Comparison of ENCODE assay signal across 1 fruit fly cellular context in the genomic region with DNA sequence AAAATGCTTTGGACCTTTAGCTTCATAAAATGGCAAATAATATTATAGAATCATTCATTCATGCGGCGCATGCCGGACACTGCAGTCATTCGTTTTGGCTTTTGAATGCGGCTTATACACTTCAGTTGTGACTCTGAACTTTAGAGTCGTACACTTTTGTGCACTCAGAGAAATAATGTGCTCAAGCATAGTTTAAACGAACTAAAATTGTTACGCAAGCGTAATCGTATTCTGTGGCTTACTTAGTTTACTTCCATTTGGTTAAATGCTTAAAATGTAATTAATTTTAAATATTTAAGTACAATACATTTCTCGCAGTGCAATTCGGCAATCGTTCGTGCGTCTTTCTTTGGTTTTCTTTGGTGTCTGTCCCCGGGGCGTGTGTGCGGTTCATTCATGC.
TF ChIP-seq lines count a peak whose summit lies in the region.

No protein-coding gene starts in this region.

TF ChIP-seq in whole organism, embryonic, 481 proteins besides CTCF, POLR2A, EP300 and RAD21 (continued from another document and continues in another):
- TF ChIP-seq ara (GFP tag; IDR thresholded peaks at IDR 0.05; lab: Robert Waterston, UW) (peak; percentile 38; the same call in 1 of the 2 replicates), sisA (GFP tag; IDR thresholded peaks at IDR 0.05; lab: Robert Waterston, UW) (peak; percentile 53; the same call in 1 of the 2 replicates), CG11456 (GFP tag; IDR thresholded peaks at IDR 0.05; lab: Robert Waterston, UW) (0 out of 3 replicates have a peak, but pooled peaks have one; percentile 45), CG18764 (GFP tag; optimal IDR thresholded peaks at IDR 0.05; lab: Kevin White, UChicago) (no peak), CG11247 (GFP tag; IDR thresholded peaks at IDR 0.05; lab: Robert Waterston, UW) (peak; percentile 48; the same call in 1 of the 2 replicates), ham (GFP tag; IDR thresholded peaks at IDR 0.05; lab: Robert Waterston, UW) (no peak), CG11398 (GFP tag; optimal IDR thresholded peaks at IDR 0.05; lab: Kevin White, UChicago) (no peak), Dip2 (GFP tag; IDR thresholded peaks at IDR 0.05; lab: Robert Waterston, UW) (no peak), bbx (GFP tag; IDR thresholded peaks at IDR 0.05; lab: Robert Waterston, UW; ENCODE audit: partially characterized antibody) (no peak), Vsx1 (GFP tag; optimal IDR thresholded peaks at IDR 0.05; lab: Kevin White, UChicago) (no peak), CG12391 (tag; optimal IDR thresholded peaks at IDR 0.05; lab: Kevin White, UChicago) (peak; percentile 40), pan (optimal IDR thresholded peaks at IDR 0.05; lab: Kevin White, UChicago) (no peak), pan (GFP tag; optimal IDR thresholded peaks at IDR 0.05 in 1 of 2, IDR thresholded peaks at IDR 0.05 in 1 of 2) (peak in 1 of 2 experiments; percentile 58), HLH54F (GFP tag; optimal IDR thresholded peaks at IDR 0.05; lab: Kevin White, UChicago) (no peak), CG6791 (GFP tag; IDR thresholded peaks at IDR 0.05; lab: Robert Waterston, UW; ENCODE audit: partially characterized antibody) (no peak), mld (GFP tag; IDR thresholded peaks at IDR 0.05; lab: Robert Waterston, UW; ENCODE audit: partially characterized antibody) (no peak), nmo (GFP tag; optimal IDR thresholded peaks at IDR 0.05; lab: Kevin White, UChicago) (peak; percentile 39), CG9215 (GFP tag; IDR thresholded peaks at IDR 0.05; lab: Robert Waterston, UW) (peak; percentile 36; the same call in 1 of the 2 replicates), ac (GFP tag; optimal IDR thresholded peaks at IDR 0.05; lab: Kevin White, UChicago) (no peak), Mes4 (GFP tag; optimal IDR thresholded peaks at IDR 0.05; lab: Kevin White, UChicago) (no peak), CG13624 (GFP tag; optimal IDR thresholded peaks at IDR 0.05; lab: Kevin White, UChicago) (no peak), CG34376 (GFP tag; optimal IDR thresholded peaks at IDR 0.05; lab: Kevin White, UChicago) (no peak), PHDP (tag; optimal IDR thresholded peaks at IDR 0.05; lab: Kevin White, UChicago) (peak; percentile 29), fu2 (GFP tag; optimal IDR thresholded peaks at IDR 0.05; lab: Kevin White, UChicago) (no peak), abd-A (tag; optimal IDR thresholded peaks at IDR 0.05; lab: Kevin White, UChicago) (no peak), dan (GFP tag; IDR thresholded peaks at IDR 0.05; lab: Robert Waterston, UW) (no peak), Dfd (GFP tag; optimal IDR thresholded peaks at IDR 0.05; lab: Kevin White, UChicago) (no peak), MTF-1 (GFP tag; optimal IDR thresholded peaks at IDR 0.05; lab: Kevin White, UChicago; ENCODE audit: borderline replicate concordance) (no peak), CG7963 (GFP tag; IDR thresholded peaks at IDR 0.05; lab: Robert Waterston, UW; ENCODE audit: partially characterized antibody) (no peak), Six4 (GFP tag; optimal IDR thresholded peaks at IDR 0.05; lab: Kevin White, UChicago) (no peak), YL-1 (GFP tag; optimal IDR thresholded peaks at IDR 0.05; lab: Kevin White, UChicago) (no peak), CG10431 (GFP tag; optimal IDR thresholded peaks at IDR 0.05; lab: Kevin White, UChicago) (no peak), CG18011 (GFP tag; optimal IDR thresholded peaks at IDR 0.05; lab: Kevin White, UChicago) (no peak), zen2 (GFP tag; IDR thresholded peaks at IDR 0.05; lab: Robert Waterston, UW; ENCODE audit: partially characterized antibody) (no peak), CG9797 (GFP tag; optimal IDR thresholded peaks at IDR 0.05; lab: Kevin White, UChicago) (no peak), disco-r (GFP tag; optimal IDR thresholded peaks at IDR 0.05; lab: Kevin White, UChicago) (no peak), CG32532 (GFP tag; IDR thresholded peaks at IDR 0.05; lab: Robert Waterston, UW) (peak; percentile 42), scrt (GFP tag; optimal IDR thresholded peaks at IDR 0.05; lab: Kevin White, UChicago) (peak; percentile 8), ssp (GFP tag; IDR thresholded peaks at IDR 0.05; lab: Robert Waterston, UW) (no peak), knrl (GFP tag; IDR thresholded peaks at IDR 0.05; lab: Robert Waterston, UW; ENCODE audit: partially characterized antibody) (no peak), onecut (GFP tag; IDR thresholded peaks at IDR 0.05; lab: Robert Waterston, UW) (0 out of 2 replicates have a peak, but pooled peaks have one; percentile 19), CG14965 (GFP tag; optimal IDR thresholded peaks at IDR 0.05; lab: Kevin White, UChicago; ENCODE audit: borderline replicate concordance) (no peak), dpn (GFP tag; optimal IDR thresholded peaks at IDR 0.05; lab: Kevin White, UChicago) (no peak), CG3847 (GFP tag; IDR thresholded peaks at IDR 0.05; lab: Robert Waterston, UW) (peak; percentile 25; the same call in 1 of the 2 replicates), Rx (GFP tag; IDR thresholded peaks at IDR 0.05; lab: Robert Waterston, UW) (no peak), Dip3 (GFP tag; optimal IDR thresholded peaks at IDR 0.05; lab: Kevin White, UChicago) (no peak), CG6689 (GFP tag; IDR thresholded peaks at IDR 0.05; lab: Robert Waterston, UW) (peak; percentile 35; the same call in 1 of the 2 replicates), CG11085 (GFP tag; IDR thresholded peaks at IDR 0.05; lab: Robert Waterston, UW) (no peak), CG17568 (GFP tag; optimal IDR thresholded peaks at IDR 0.05; lab: Kevin White, UChicago) (no peak), Ets97D (GFP tag; optimal IDR thresholded peaks at IDR 0.05; lab: Kevin White, UChicago) (no peak), D (optimal IDR thresholded peaks at IDR 0.05; lab: Kevin White, UChicago) (no peak), D (GFP tag; optimal IDR thresholded peaks at IDR 0.05; lab: Kevin White, UChicago) (no peak), CG3407 (GFP tag; optimal IDR thresholded peaks at IDR 0.05; lab: Kevin White, UChicago) (no peak), Oli (tag; optimal IDR thresholded peaks at IDR 0.05; lab: Kevin White, UChicago) (peak; percentile 49), Aef1 (GFP tag; IDR thresholded peaks at IDR 0.05; lab: Robert Waterston, UW) (no peak; the same call in 2 of the 3 replicates), Hr3 (GFP tag; optimal IDR thresholded peaks at IDR 0.05; lab: Kevin White, UChicago) (no peak), lov (optimal IDR thresholded peaks at IDR 0.05; lab: Kevin White, UChicago) (no peak), lov (GFP tag; IDR thresholded peaks at IDR 0.05; lab: Robert Waterston, UW) (no peak), maf-S (GFP tag; optimal IDR thresholded peaks at IDR 0.05; lab: Kevin White, UChicago) (no peak), fd3F (GFP tag; optimal IDR thresholded peaks at IDR 0.05; lab: Kevin White, UChicago) (no peak), CG10321 (GFP tag; IDR thresholded peaks at IDR 0.05; lab: Robert Waterston, UW) (no peak), CG15696 (tag; optimal IDR thresholded peaks at IDR 0.05; lab: Kevin White, UChicago) (peak; percentile 1), Ada2b (GFP tag; IDR thresholded peaks at IDR 0.05; lab: Robert Waterston, UW) (peak; percentile 52), CG8478 (optimal IDR thresholded peaks at IDR 0.05; lab: Kevin White, UChicago) (no peak), vnd (GFP tag; IDR thresholded peaks at IDR 0.05; lab: Robert Waterston, UW; ENCODE audit: partially characterized antibody) (no peak), CG12769 (tag; optimal IDR thresholded peaks at IDR 0.05; lab: Kevin White, UChicago) (no peak), h (optimal IDR thresholded peaks at IDR 0.05; lab: Kevin White, UChicago) (no peak), bowl (GFP tag; IDR thresholded peaks at IDR 0.05; lab: Robert Waterston, UW) (no peak), tin (GFP tag; optimal IDR thresholded peaks at IDR 0.05; lab: Kevin White, UChicago) (no peak), pho (GFP tag; optimal IDR thresholded peaks at IDR 0.05; lab: Kevin White, UChicago) (no peak), CG18476 (GFP tag; optimal IDR thresholded peaks at IDR 0.05; lab: Kevin White, UChicago) (peak; percentile 19), lbe (GFP tag; optimal IDR thresholded peaks at IDR 0.05; lab: Kevin White, UChicago) (no peak), CG14710 (tag; optimal IDR thresholded peaks at IDR 0.05; lab: Kevin White, UChicago) (no peak), cwo (GFP tag; optimal IDR thresholded peaks at IDR 0.05; lab: Kevin White, UChicago) (peak; percentile 28), Mrtf (GFP tag; IDR thresholded peaks at IDR 0.05; lab: Robert Waterston, UW) (no peak), salm (tag; optimal IDR thresholded peaks at IDR 0.05; lab: Kevin White, UChicago) (no peak), fd64A (GFP tag; optimal IDR thresholded peaks at IDR 0.05; lab: Kevin White, UChicago) (no peak), Gsc (GFP tag; IDR thresholded peaks at IDR 0.05; lab: Robert Waterston, UW) (no peak), Usf (GFP tag; optimal IDR thresholded peaks at IDR 0.05; lab: Kevin White, UChicago) (no peak), CG31441 (GFP tag; IDR thresholded peaks at IDR 0.05; lab: Robert Waterston, UW) (0 out of 2 replicates have a peak, but pooled peaks have one; percentile 30), Hr39 (optimal IDR thresholded peaks at IDR 0.05; lab: Kevin White, UChicago) (no peak), CG31388 (GFP tag; optimal IDR thresholded peaks at IDR 0.05; lab: Kevin White, UChicago) (no peak), unpg (GFP tag; optimal IDR thresholded peaks at IDR 0.05; lab: Kevin White, UChicago) (peak; percentile 45), caup (GFP tag; optimal IDR thresholded peaks at IDR 0.05; lab: Kevin White, UChicago; ENCODE audit: severe bottlenecking) (peak; percentile 2), ase (GFP tag; IDR thresholded peaks at IDR 0.05; lab: Robert Waterston, UW) (no peak), CG12942 (GFP tag; optimal IDR thresholded peaks at IDR 0.05; lab: Kevin White, UChicago) (no peak), CG15011 (GFP tag; optimal IDR thresholded peaks at IDR 0.05; lab: Kevin White, UChicago) (no peak), dmrt11E (tag; optimal IDR thresholded peaks at IDR 0.05; lab: Kevin White, UChicago) (no peak), z (GFP tag; IDR thresholded peaks at IDR 0.05; lab: Robert Waterston, UW) (no peak), ewg (GFP tag; optimal IDR thresholded peaks at IDR 0.05; lab: Kevin White, UChicago) (no peak), Nf-YA (GFP tag; IDR thresholded peaks at IDR 0.05; lab: Robert Waterston, UW) (no peak), CG10366 (GFP tag; IDR thresholded peaks at IDR 0.05; lab: Robert Waterston, UW) (peak; percentile 36), CG7556 (GFP tag; optimal IDR thresholded peaks at IDR 0.05; lab: Kevin White, UChicago) (no peak), CG30403 (GFP tag; optimal IDR thresholded peaks at IDR 0.05; lab: Kevin White, UChicago) (no peak), CG5180 (GFP tag; optimal IDR thresholded peaks at IDR 0.05; lab: Kevin White, UChicago) (no peak), Hmr (GFP tag; optimal IDR thresholded peaks at IDR 0.05; lab: Kevin White, UChicago) (peak; percentile 56), NFAT (GFP tag; IDR thresholded peaks at IDR 0.05; lab: Robert Waterston, UW) (no peak), CG7745 (tag; optimal IDR thresholded peaks at IDR 0.05; lab: Kevin White, UChicago) (no peak), so (GFP tag; IDR thresholded peaks at IDR 0.05; lab: Robert Waterston, UW) (no peak), B-H1 (GFP tag; IDR thresholded peaks at IDR 0.05; lab: Robert Waterston, UW) (no peak), Chrac-16 (GFP tag; optimal IDR thresholded peaks at IDR 0.05; lab: Kevin White, UChicago) (no peak), CG34224 (GFP tag; IDR thresholded peaks at IDR 0.05; lab: Robert Waterston, UW; ENCODE audit: partially characterized antibody) (no peak), gsb (GFP tag; IDR thresholded peaks at IDR 0.05; lab: Robert Waterston, UW) (no peak), CG12219 (GFP tag; optimal IDR thresholded peaks at IDR 0.05; lab: Kevin White, UChicago) (no peak), CG4707 (GFP tag; optimal IDR thresholded peaks at IDR 0.05; lab: Kevin White, UChicago) (no peak), cas (GFP tag; IDR thresholded peaks at IDR 0.05; lab: Robert Waterston, UW) (no peak), CG7271 (tag; optimal IDR thresholded peaks at IDR 0.05; lab: Kevin White, UChicago) (no peak), Opbp (GFP tag; IDR thresholded peaks at IDR 0.05; lab: Robert Waterston, UW; ENCODE audit: partially characterized antibody) (no peak), lab (GFP tag; optimal IDR thresholded peaks at IDR 0.05; lab: Kevin White, UChicago) (peak; percentile 69), CG16779 (GFP tag; IDR thresholded peaks at IDR 0.05; lab: Robert Waterston, UW) (no peak), Sox102F (GFP tag; optimal IDR thresholded peaks at IDR 0.05; lab: Kevin White, UChicago) (peak; percentile 41), Side (GFP tag; optimal IDR thresholded peaks at IDR 0.05; lab: Kevin White, UChicago) (no peak), Trl (optimal IDR thresholded peaks at IDR 0.05; lab: Kevin White, UChicago) (no peak), Trl (GFP tag; optimal IDR thresholded peaks at IDR 0.05; lab: Kevin White, UChicago) (no peak), otp (GFP tag; IDR thresholded peaks at IDR 0.05; lab: Robert Waterston, UW) (peak; percentile 25; the same call in 1 of the 3 replicates), CG5953 (GFP tag; IDR thresholded peaks at IDR 0.05; lab: Robert Waterston, UW) (no peak), CG43689 (GFP tag; IDR thresholded peaks at IDR 0.05; lab: Robert Waterston, UW) (0 out of 2 replicates have a peak, but pooled peaks have one; percentile 29), CoRest (tag; optimal IDR thresholded peaks at IDR 0.05; lab: Kevin White, UChicago) (peak; percentile 36), her (GFP tag; optimal IDR thresholded peaks at IDR 0.05; lab: Kevin White, UChicago) (no peak), slou (GFP tag; optimal IDR thresholded peaks at IDR 0.05; lab: Kevin White, UChicago) (no peak), phol (tag; optimal IDR thresholded peaks at IDR 0.05; lab: Kevin White, UChicago) (no peak), prd (optimal IDR thresholded peaks at IDR 0.05; lab: Kevin White, UChicago) (no peak), prd (GFP tag; IDR thresholded peaks at IDR 0.05; lab: Robert Waterston, UW) (peak; percentile 53; the same call in 2 of the 3 replicates), repo (GFP tag; optimal IDR thresholded peaks at IDR 0.05; lab: Kevin White, UChicago) (no peak), CG42726 (GFP tag; IDR thresholded peaks at IDR 0.05; lab: Robert Waterston, UW; ENCODE audit: partially characterized antibody) (no peak), Stat92E (GFP tag; optimal IDR thresholded peaks at IDR 0.05; lab: Kevin White, UChicago) (no peak), CG13424 (tag; optimal IDR thresholded peaks at IDR 0.05; lab: Kevin White, UChicago) (peak; percentile 39), Oaz (GFP tag; IDR thresholded peaks at IDR 0.05; lab: Robert Waterston, UW) (0 out of 2 replicates have a peak, but pooled peaks have one; percentile 33)
